Fruit fly (Drosophila melanogaster) whole organism, wandering third instar larva: ENCODE measurements around the gene RpS7.

Experiments
- Abd-B ChIP-seq: fragments of >200 bp; optimal IDR thresholded peaks from 2 replicates; lab custom pipeline; 2017; ENCODE audit warnings: missing biosample characterization, missing genetic modification characterization
- CG32264 ChIP-seq: fragments of 200-800 bp; sonication (Bioruptor generic); optimal IDR thresholded peaks from 2 replicates; lab custom pipeline; 2016; ENCODE audit warnings: missing biosample characterization, missing genetic modification characterization
- CG9705 ChIP-seq: fragments of 200-800 bp; sonication (Bioruptor generic); optimal IDR thresholded peaks from 2 replicates; lab custom pipeline; 2018; ENCODE audit warnings: missing biosample characterization, mild to moderate bottlenecking, missing genetic modification characterization
- CrebA ChIP-seq: fragments of 200-800 bp; sonication (Bioruptor generic); optimal IDR thresholded peaks from 2 replicates; lab custom pipeline; 2016; ENCODE audit warnings: missing biosample characterization, mild to moderate bottlenecking, missing genetic modification characterization, borderline replicate concordance
- Dfd ChIP-seq: fragments of >200 bp; optimal IDR thresholded peaks from 2 replicates; lab custom pipeline; 2017; ENCODE audit warnings: missing biosample characterization, missing genetic modification characterization
- Dif ChIP-seq: fragments of 200-275, 200-300 bp; sonication (Bioruptor generic); optimal IDR thresholded peaks from 2 replicates; lab custom pipeline; 2018; ENCODE audit warnings: missing biosample characterization, missing genetic modification characterization; ENCODE audit not compliant: partially characterized antibody
- GATAd ChIP-seq: sonication (Bioruptor generic); optimal IDR thresholded peaks from 2 replicates; lab custom pipeline; 2016; ENCODE audit warnings: missing biosample characterization, missing genetic modification characterization
- HLH106 ChIP-seq: fragments of 200-800 bp; optimal IDR thresholded peaks from 3 replicates; lab custom pipeline; 2019; ENCODE audit warnings: missing biosample characterization, mild to moderate bottlenecking, missing genetic modification characterization, moderate library complexity
- Hnf4 ChIP-seq: fragments of 200-800 bp; sonication (Bioruptor generic); optimal IDR thresholded peaks from 2 replicates; lab custom pipeline; 2016; ENCODE audit warnings: missing biosample characterization, mild to moderate bottlenecking, missing genetic modification characterization
- Hr78 ChIP-seq: fragments of >200 bp; optimal IDR thresholded peaks from 2 replicates; lab custom pipeline; 2017; ENCODE audit warnings: missing biosample characterization, missing genetic modification characterization
- Hr83 ChIP-seq: fragments of 200-300 bp; sonication (Bioruptor generic); optimal IDR thresholded peaks from 2 replicates; lab custom pipeline; 2016; ENCODE audit warnings: missing biosample characterization, mild to moderate bottlenecking, missing genetic modification characterization, moderate library complexity; ENCODE audit not compliant: poor library complexity, severe bottlenecking
- Jra ChIP-seq: sonication (Bioruptor generic); optimal IDR thresholded peaks from 2 replicates; lab custom pipeline; 2016; ENCODE audit warnings: missing biosample characterization, missing genetic modification characterization
- Mio ChIP-seq: sonication (Bioruptor generic); optimal IDR thresholded peaks from 2 replicates; lab custom pipeline; 2016; ENCODE audit warnings: missing biosample characterization, missing genetic modification characterization
- Myc ChIP-seq: fragments of >200 bp; optimal IDR thresholded peaks from 2 replicates; lab custom pipeline; 2017
- N ChIP-seq: fragments of >200 bp; optimal IDR thresholded peaks from 2 replicates; lab custom pipeline; 2018; ENCODE audit warnings: missing biosample characterization, missing external identifiers, missing genetic modification characterization
- OdsH ChIP-seq: fragments of 200-800 bp; sonication (Bioruptor generic); optimal IDR thresholded peaks from 2 replicates; lab custom pipeline; 2016; ENCODE audit warnings: missing biosample characterization, mild to moderate bottlenecking, missing genetic modification characterization
- Rel ChIP-seq, 2 experiments: fragments of 200-800 bp; sonication (Bioruptor generic) in 1 of 2; optimal IDR thresholded peaks; 2 replicates in 1 of 2; 3 replicates in 1 of 2; lab custom pipeline; 2016 to 2019; ENCODE audit warnings: mild to moderate bottlenecking in 2 of 2, missing biosample characterization in 2 of 2, missing genetic modification characterization in 2 of 2, moderate library complexity in 1 of 2
- Sp1 ChIP-seq: fragments of 200-800 bp; sonication (Bioruptor generic); optimal IDR thresholded peaks from 3 replicates; lab custom pipeline; 2019; ENCODE audit warnings: missing biosample characterization, mild to moderate bottlenecking, missing genetic modification characterization, moderate library complexity
- Vsx2 ChIP-seq: fragments of 200-300, 225-300 bp; sonication (Bioruptor generic); optimal IDR thresholded peaks from 2 replicates; lab custom pipeline; 2018; ENCODE audit warnings: missing biosample characterization, missing genetic modification characterization; ENCODE audit not compliant: partially characterized antibody
- br ChIP-seq: fragments of 200-800 bp; sonication (Bioruptor generic); optimal IDR thresholded peaks from 2 replicates; lab custom pipeline; 2016; ENCODE audit warnings: missing biosample characterization, missing genetic modification characterization
- brk ChIP-seq: fragments of 200-800 bp; sonication (Bioruptor generic); optimal IDR thresholded peaks from 2 replicates; lab custom pipeline; 2016; ENCODE audit warnings: missing biosample characterization, mild to moderate bottlenecking, missing genetic modification characterization
- dl ChIP-seq, 2 experiments: fragments of 175-275, 200-275 bp in 1 of 2; fragments of 200-275 bp in 1 of 2; sonication (Bioruptor generic); optimal IDR thresholded peaks; lab custom pipeline; 2018; ENCODE audit warnings: mild to moderate bottlenecking in 2 of 2, missing biosample characterization in 2 of 2, missing genetic modification characterization in 2 of 2, moderate library complexity in 2 of 2; ENCODE audit not compliant: partially characterized antibody in 2 of 2, insufficient read depth in 1 of 2
- dmrt93B ChIP-seq: fragments of 200-800 bp; sonication (Bioruptor generic); optimal IDR thresholded peaks from 2 replicates; lab custom pipeline; 2018; ENCODE audit warnings: missing biosample characterization, mild to moderate bottlenecking, missing genetic modification characterization
- dsf ChIP-seq: sonication (Bioruptor generic); optimal IDR thresholded peaks from 2 replicates; lab custom pipeline; 2016; ENCODE audit warnings: missing biosample characterization, missing genetic modification characterization, borderline replicate concordance
- ey ChIP-seq: fragments of 200-800 bp; sonication (Bioruptor generic); optimal IDR thresholded peaks from 2 replicates; lab custom pipeline; 2016; ENCODE audit warnings: missing biosample characterization, missing genetic modification characterization
- foxo ChIP-seq, 2 experiments: fragments of 200-800 bp; sonication (Bioruptor generic); optimal IDR thresholded peaks; 2 replicates in 1 of 2; 3 replicates in 1 of 2; lab custom pipeline; 2016 to 2017; ENCODE audit warnings: missing biosample characterization in 2 of 2, missing genetic modification characterization in 2 of 2
- fru ChIP-seq: fragments of 200-800 bp; sonication (Bioruptor generic); optimal IDR thresholded peaks from 3 replicates; lab custom pipeline; 2016; ENCODE audit warnings: missing biosample characterization, mild to moderate bottlenecking, missing genetic modification characterization
- h ChIP-seq: fragments of 200-800 bp; sonication (Bioruptor generic); optimal IDR thresholded peaks from 3 replicates; lab custom pipeline; 2016; ENCODE audit warnings: missing biosample characterization, mild to moderate bottlenecking, missing genetic modification characterization
- jim ChIP-seq: fragments of 175-275, 200-325 bp; sonication (Bioruptor generic); optimal IDR thresholded peaks from 2 replicates; lab custom pipeline; 2016; ENCODE audit warnings: missing biosample characterization, mild to moderate bottlenecking, missing genetic modification characterization
- lola ChIP-seq: fragments of >200 bp; optimal IDR thresholded peaks from 2 replicates; lab custom pipeline; 2017; ENCODE audit warnings: missing biosample characterization, missing genetic modification characterization
- pan ChIP-seq: fragments of >200 bp; optimal IDR thresholded peaks from 2 replicates; lab custom pipeline; 2017
- psq ChIP-seq: fragments of 200-800 bp; sonication (Bioruptor generic); optimal IDR thresholded peaks from 3 replicates; lab custom pipeline; 2017; ENCODE audit warnings: missing biosample characterization, mild to moderate bottlenecking, missing genetic modification characterization, moderate library complexity
- rgr ChIP-seq: fragments of 200-800 bp; sonication (Bioruptor generic); optimal IDR thresholded peaks from 3 replicates; lab custom pipeline; 2016; ENCODE audit warnings: missing biosample characterization, mild to moderate bottlenecking, missing genetic modification characterization
- sage ChIP-seq: fragments of 200-800 bp; sonication (Bioruptor generic); optimal IDR thresholded peaks from 2 replicates; lab custom pipeline; 2016; ENCODE audit warnings: missing biosample characterization, mild to moderate bottlenecking, missing genetic modification characterization
- sv ChIP-seq: fragments of 200-800 bp; sonication (Bioruptor generic); optimal IDR thresholded peaks from 3 replicates; lab custom pipeline; 2016; ENCODE audit warnings: missing biosample characterization, missing genetic modification characterization
- tai ChIP-seq: sonication (Bioruptor generic); optimal IDR thresholded peaks from 2 replicates; lab custom pipeline; 2016; ENCODE audit warnings: missing biosample characterization, missing genetic modification characterization
- usp ChIP-seq: fragments of >200 bp; optimal IDR thresholded peaks from 2 replicates; lab custom pipeline; 2017; ENCODE audit warnings: missing biosample characterization, missing genetic modification characterization
- woc ChIP-seq: sonication (Bioruptor generic); optimal IDR thresholded peaks from 2 replicates; lab custom pipeline; 2016; ENCODE audit warnings: missing biosample characterization, mild to moderate bottlenecking, missing genetic modification characterization

RpS7 gene

DNA sequence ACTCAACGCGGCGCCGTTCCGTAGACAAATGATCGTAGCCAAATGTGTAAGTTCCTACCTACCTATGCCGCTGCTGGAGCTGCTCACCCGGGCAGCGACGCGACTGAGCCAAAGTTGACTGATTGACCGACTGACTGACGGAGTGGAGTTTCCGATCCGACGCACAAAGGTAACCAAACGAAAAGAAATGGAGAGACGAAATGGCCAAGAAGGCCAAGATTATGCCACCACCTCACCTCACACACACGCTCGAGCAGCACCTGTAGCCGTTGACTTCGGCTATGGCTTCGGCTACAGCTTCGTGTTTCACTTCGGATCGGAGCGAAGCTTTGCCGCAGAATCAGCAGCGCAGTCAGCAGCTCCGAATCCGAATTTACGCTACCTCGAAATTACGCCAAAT lies 17.8 kb downstream of the RpS7 start, which contains the start of gene CG9747:
CG9747 (minus strand) TSS at position 206 of the 400 bp plus-strand sequence.
- no peak for TF ChIP-seq tai (GFP tag; lab: Kevin White, UChicago)
- TF ChIP-seq dsf: no peak
- TF ChIP-seq Dfd (GFP tag; lab: Kevin White, UChicago): no peak
- no peak for TF ChIP-seq Rel (GFP tag; optimal IDR thresholded peaks at IDR 0.05; lab: Kevin White, UChicago)
- TF ChIP-seq Rel (tag; optimal IDR thresholded peaks at IDR 0.05; lab: Kevin White, UChicago): no peak
- TF ChIP-seq h (GFP tag; lab: Kevin White, UChicago): no peak
- TF ChIP-seq usp (GFP tag; lab: Kevin White, UChicago): no peak
- TF ChIP-seq fru (GFP tag; lab: Kevin White, UChicago): no peak
- TF ChIP-seq, all 38 proteins: peak for 0

DNA sequence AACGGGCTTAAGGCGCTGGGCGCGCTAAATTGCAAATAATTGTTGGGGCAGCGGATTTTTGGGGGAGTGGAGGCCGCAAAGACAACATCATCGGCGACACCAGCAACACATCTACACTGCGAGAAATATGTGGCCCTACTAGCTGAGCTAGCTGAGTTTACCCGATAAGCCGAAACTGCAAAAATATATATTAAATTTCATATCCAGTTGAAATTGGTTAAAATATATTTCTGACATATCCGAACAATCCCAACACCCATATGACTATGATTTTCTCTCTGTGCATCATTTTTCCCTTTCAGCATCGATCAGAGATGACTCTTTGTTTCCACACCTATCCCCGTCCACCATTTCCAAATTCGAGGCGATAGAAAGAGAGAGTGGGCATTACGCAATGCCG lies 19.0 kb downstream of the RpS7 start:
- TF ChIP-seq h (GFP tag; lab: Kevin White, UChicago): peak; percentile 76
- TF ChIP-seq br (GFP tag; lab: Kevin White, UChicago): peak; percentile 67
- no peak for TF ChIP-seq Vsx2 (GFP tag; lab: Kevin White, UChicago)
- peak; percentile 36 for TF ChIP-seq CG32264 (GFP tag; lab: Kevin White, UChicago)
- peak in 1 of 2 experiments; percentile 67 for TF ChIP-seq foxo (GFP tag; optimal IDR thresholded peaks at IDR 0.05; lab: Kevin White, UChicago)
- no peak for TF ChIP-seq dl (GFP tag; optimal IDR thresholded peaks at IDR 0.05; lab: Kevin White, UChicago; ENCODE audit: insufficient read depth in 1 of 2, partially characterized antibody in 2 of 2)
- TF ChIP-seq OdsH (GFP tag; lab: Kevin White, UChicago): peak; percentile 46
- peak; percentile 48 for TF ChIP-seq sv
- no peak for TF ChIP-seq Hr78
- TF ChIP-seq sage (GFP tag; lab: Kevin White, UChicago): no peak
- no peak for TF ChIP-seq GATAd (GFP tag; lab: Kevin White, UChicago)
- TF ChIP-seq HLH106 (tag; lab: Kevin White, UChicago): peak; percentile 62
- no peak for TF ChIP-seq N
- peak; percentile 44 for TF ChIP-seq psq
- TF ChIP-seq jim (GFP tag; lab: Kevin White, UChicago): no peak
- no peak for TF ChIP-seq Myc (lab: Kevin White, UChicago)
- no peak for TF ChIP-seq Jra (GFP tag; lab: Kevin White, UChicago)
- TF ChIP-seq usp (GFP tag; lab: Kevin White, UChicago): no peak
- TF ChIP-seq dsf: no peak
- TF ChIP-seq CrebA (GFP tag; lab: Kevin White, UChicago): no peak
- no peak for TF ChIP-seq brk (GFP tag; lab: Kevin White, UChicago)
- peak; percentile 69 for TF ChIP-seq fru (GFP tag; lab: Kevin White, UChicago)
- TF ChIP-seq ey (GFP tag; lab: Kevin White, UChicago): peak; percentile 63
- TF ChIP-seq Mio (GFP tag; lab: Kevin White, UChicago): no peak
- TF ChIP-seq Dfd (GFP tag; lab: Kevin White, UChicago): no peak
- TF ChIP-seq lola (GFP tag; lab: Kevin White, UChicago): no peak
- TF ChIP-seq Sp1: peak; percentile 39
- no peak for TF ChIP-seq Hr83
- peak; percentile 32 for TF ChIP-seq Hnf4
- no peak for TF ChIP-seq Dif (GFP tag; lab: Kevin White, UChicago)
- no peak for TF ChIP-seq CG9705 (GFP tag; lab: Kevin White, UChicago)
- peak; percentile 17 for TF ChIP-seq woc (GFP tag; lab: Kevin White, UChicago)
- TF ChIP-seq dmrt93B (GFP tag; lab: Kevin White, UChicago): no peak
- TF ChIP-seq rgr: peak; percentile 63
- no peak for TF ChIP-seq tai (GFP tag; lab: Kevin White, UChicago)
- no peak for TF ChIP-seq pan (lab: Kevin White, UChicago)
- no peak for TF ChIP-seq Abd-B
- no peak for TF ChIP-seq Rel (GFP tag; optimal IDR thresholded peaks at IDR 0.05; lab: Kevin White, UChicago)
- TF ChIP-seq Rel (tag; optimal IDR thresholded peaks at IDR 0.05; lab: Kevin White, UChicago): no peak

DNA sequence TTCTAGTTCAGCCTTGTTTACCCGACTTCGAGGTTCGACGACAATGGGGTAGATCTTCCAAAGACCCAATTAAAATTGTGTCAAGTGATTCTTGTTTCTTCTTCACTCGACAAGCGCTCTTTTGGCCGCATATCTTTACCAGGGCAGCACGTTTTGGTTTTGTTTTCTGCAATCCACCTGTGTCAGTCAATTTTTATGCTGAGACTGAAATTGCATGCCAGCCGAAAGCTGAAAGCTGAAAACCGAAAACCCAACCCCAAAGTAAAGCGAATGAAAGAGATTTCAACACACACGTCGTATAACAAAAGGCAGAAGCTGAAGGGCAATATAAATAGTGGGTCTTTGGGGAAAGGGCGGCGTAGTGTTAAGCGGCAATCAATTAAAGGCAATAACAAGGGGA lies 19.4 kb downstream of the RpS7 start:
- TF ChIP-seq tai (GFP tag; lab: Kevin White, UChicago) (no peak), CG9705 (GFP tag; lab: Kevin White, UChicago) (no peak), br (GFP tag; lab: Kevin White, UChicago) (no peak), usp (GFP tag; lab: Kevin White, UChicago) (no peak), CrebA (GFP tag; lab: Kevin White, UChicago) (no peak)
